Fruit fly (Drosophila melanogaster): ENCODE results near the gene CG45413.
A peak's percentile ranks its signal among the peaks of the same experiment; 100 is the strongest.

CG45413 gene

DNA sequence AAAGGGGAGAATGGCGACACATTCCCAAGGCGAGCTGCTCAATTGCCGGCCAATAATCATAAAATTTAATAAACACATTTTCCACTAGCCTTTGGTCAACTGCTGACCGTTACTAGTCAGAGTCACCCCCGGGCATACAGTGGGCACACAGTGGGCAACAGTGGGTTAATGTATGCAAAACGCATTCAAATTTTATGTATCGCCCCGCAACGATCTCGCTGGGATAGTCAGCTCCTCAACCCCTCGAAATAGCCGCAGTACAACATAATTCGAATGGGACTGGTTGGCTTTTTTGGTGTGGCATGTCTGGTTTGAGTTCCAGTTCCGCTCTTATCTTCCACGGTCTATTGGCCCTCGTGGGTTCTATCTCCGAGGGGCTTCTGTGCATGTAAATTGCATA, 12.5 kb downstream of the CG45413 start (continued):
- TF ChIP-seq CG34376 (GFP tag; optimal IDR thresholded peaks at IDR 0.05) (no peak), H2.0 (GFP tag; IDR thresholded peaks at IDR 0.05) (no peak), Myb (GFP tag; optimal IDR thresholded peaks at IDR 0.05) (no peak), Ets65A (GFP tag) (peak; percentile 11), CG12155 (GFP tag; optimal IDR thresholded peaks at IDR 0.05) (no peak), CG33557 (GFP tag; optimal IDR thresholded peaks at IDR 0.05) (no peak), CG1529 (GFP tag; optimal IDR thresholded peaks at IDR 0.05) (no peak), kni (GFP tag; optimal IDR thresholded peaks at IDR 0.05) (peak; percentile 42), Mrtf (GFP tag; IDR thresholded peaks at IDR 0.05) (no peak), CG15696 (tag; optimal IDR thresholded peaks at IDR 0.05) (no peak), pb (GFP tag; optimal IDR thresholded peaks at IDR 0.05) (no peak), crol (GFP tag; IDR thresholded peaks at IDR 0.05) (0 out of 2 replicates have a peak, but pooled peaks have one; percentile 24), Hr51 (GFP tag; optimal IDR thresholded peaks at IDR 0.05) (no peak), CG12769 (tag; optimal IDR thresholded peaks at IDR 0.05) (no peak), CG17385 (GFP tag; optimal IDR thresholded peaks at IDR 0.05) (no peak), CG10274 (GFP tag; optimal IDR thresholded peaks at IDR 0.05) (no peak), sug (tag; optimal IDR thresholded peaks at IDR 0.05) (no peak), CG2712 (tag; optimal IDR thresholded peaks at IDR 0.05) (no peak), Hr78 (GFP tag; optimal IDR thresholded peaks at IDR 0.05) (peak in 1 of 2 experiments; percentile 13), PHDP (tag; optimal IDR thresholded peaks at IDR 0.05) (no peak), Trl (optimal IDR thresholded peaks at IDR 0.05) (no peak), Trl (GFP tag; optimal IDR thresholded peaks at IDR 0.05) (no peak), CG17328 (GFP tag; IDR thresholded peaks at IDR 0.05) (no peak), CG12104 (GFP tag; optimal IDR thresholded peaks at IDR 0.05) (no peak), trem (tag; optimal IDR thresholded peaks at IDR 0.05) (no peak), CG1647 (GFP tag; optimal IDR thresholded peaks at IDR 0.05) (no peak), CG4707 (GFP tag; optimal IDR thresholded peaks at IDR 0.05) (peak; percentile 92), CG6175 (GFP tag; IDR thresholded peaks at IDR 0.05) (peak; percentile 43; the same call in 1 of the 3 replicates), CG1233 (GFP tag; optimal IDR thresholded peaks at IDR 0.05) (no peak), CG33213 (GFP tag; optimal IDR thresholded peaks at IDR 0.05) (no peak), dm (GFP tag; optimal IDR thresholded peaks at IDR 0.05) (no peak), gce (GFP tag; IDR thresholded peaks at IDR 0.05) (no peak), CG1832 (GFP tag; optimal IDR thresholded peaks at IDR 0.05) (no peak), Elba2 (GFP tag; optimal IDR thresholded peaks at IDR 0.05) (no peak), Scr (GFP tag; IDR thresholded peaks at IDR 0.05; ENCODE audit: partially characterized antibody) (no peak), CG1024 (GFP tag; IDR thresholded peaks at IDR 0.05) (no peak), CG17359 (tag; optimal IDR thresholded peaks at IDR 0.05) (no peak), zfh1 (GFP tag; IDR thresholded peaks at IDR 0.05) (no peak), phol (tag; optimal IDR thresholded peaks at IDR 0.05) (no peak), CG7271 (tag; optimal IDR thresholded peaks at IDR 0.05) (no peak), CG8478 (optimal IDR thresholded peaks at IDR 0.05) (no peak), CG31365 (tag; optimal IDR thresholded peaks at IDR 0.05) (no peak), gt (GFP tag; IDR thresholded peaks at IDR 0.05) (no peak), mld (GFP tag; IDR thresholded peaks at IDR 0.05; ENCODE audit: partially characterized antibody) (no peak), lov (optimal IDR thresholded peaks at IDR 0.05) (no peak), lov (GFP tag; IDR thresholded peaks at IDR 0.05) (no peak), mam (GFP tag; optimal IDR thresholded peaks at IDR 0.05) (no peak), CG11695 (GFP tag; IDR thresholded peaks at IDR 0.05) (no peak), pfk (GFP tag; optimal IDR thresholded peaks at IDR 0.05) (no peak), abd-A (tag; optimal IDR thresholded peaks at IDR 0.05) (peak; percentile 45)

Measured in whole organism, embryonic.